Fruit fly (Drosophila melanogaster) whole organism, pupa: ENCODE results near the gene Nasp.

ENCODE experiments used
- CG13204 ChIP-seq: fragments of 200-800 bp; sonication (Bioruptor generic); optimal IDR thresholded peaks from 2 replicates; lab custom pipeline; 2018; ENCODE audit warnings: missing biosample characterization, mild to moderate bottlenecking, missing genetic modification characterization, moderate library complexity
- CG17806 ChIP-seq: fragments of 200-800 bp; sonication (Bioruptor generic); optimal IDR thresholded peaks from 2 replicates; lab custom pipeline; 2018; ENCODE audit warnings: missing biosample characterization, mild to moderate bottlenecking, missing genetic modification characterization, moderate library complexity
- CG8159 ChIP-seq: fragments of 200-800 bp; sonication (Bioruptor generic); optimal IDR thresholded peaks from 3 replicates; lab custom pipeline; 2018; ENCODE audit warnings: missing biosample characterization, mild to moderate bottlenecking, missing genetic modification characterization, moderate library complexity
- EcR ChIP-seq: fragments of 200-800 bp; sonication (Bioruptor generic); optimal IDR thresholded peaks from 3 replicates; lab custom pipeline; 2019; ENCODE audit warnings: missing biosample characterization, missing genetic modification characterization, mild to moderate bottlenecking, moderate library complexity, missing genetic modification reagents
- Pif1A ChIP-seq: fragments of 200-800 bp; sonication (Bioruptor generic); optimal IDR thresholded peaks from 3 replicates; lab custom pipeline; 2016; ENCODE audit warnings: missing biosample characterization, missing genetic modification characterization
- gl ChIP-seq: fragments of 200-800 bp; sonication (Bioruptor generic); optimal IDR thresholded peaks from 2 replicates; lab custom pipeline; 2018; ENCODE audit warnings: missing biosample characterization, mild to moderate bottlenecking, missing genetic modification characterization

dm6 chr3R:8731597-8732263 lies 15.9 kb upstream of the Nasp start, which contains the start of the genes M1BP and CG8202:
- TF ChIP-seq CG8159, result peak; percentile 98
- TF ChIP-seq CG17806 (tag; lab: Kevin White, UChicago), result peak; percentile 73
- TF ChIP-seq gl (tag; lab: Kevin White, UChicago), result no peak
- no peak for TF ChIP-seq CG13204 (GFP tag; lab: Kevin White, UChicago)
- no peak for TF ChIP-seq Pif1A (GFP tag; lab: Kevin White, UChicago)
- no peak for TF ChIP-seq EcR (GFP tag; lab: Kevin White, UChicago)
